Worm (Caenorhabditis elegans) whole organism, young adult: ENCODE measurements around the gene ver-1.

Experiments used
- F57A8.1 ChIP-seq: fragments of 200-800 bp; sonication (Bioruptor generic); optimal IDR thresholded peaks from 2 replicates; lab custom pipeline; 2018; ENCODE audit warnings: mild to moderate bottlenecking, missing genetic modification characterization, moderate library complexity, missing compliant biosample characterization
- Y53G8AR.9 ChIP-seq: fragments of 200-800 bp; sonication (Bioruptor generic); conservative IDR thresholded peaks from 2 replicates; pipeline ENCODE4 v1.3.6; 2022; ENCODE audit warnings: missing genetic modification reagents, missing genetic modification characterization, missing compliant biosample characterization
- Y56A3A.18 ChIP-seq: fragments of 200-800 bp; sonication (Bioruptor generic); IDR thresholded peaks from 2 replicates; pipeline ENCODE4 v1.3.6; 2022; ENCODE audit warnings: missing genetic modification reagents, missing genetic modification characterization, missing compliant biosample characterization
- Y95B8A.8 ChIP-seq: fragments of 200-800 bp; sonication (Bioruptor generic); IDR thresholded peaks from 2 replicates; pipeline ENCODE4 v1.3.6; 2022; ENCODE audit warnings: missing genetic modification reagents, missing genetic modification characterization, missing compliant biosample characterization
- bed-1 ChIP-seq: fragments of 200-800 bp; sonication (Bioruptor generic); IDR thresholded peaks from 2 replicates; pipeline ENCODE4 v1.3.6; 2022; ENCODE audit warnings: missing genetic modification reagents, missing genetic modification characterization, missing compliant biosample characterization
- ekl-4 ChIP-seq: fragments of 200-800 bp; sonication (Bioruptor generic); IDR thresholded peaks from 2 replicates; pipeline ENCODE4 v1.3.6; 2022; ENCODE audit warnings: missing genetic modification reagents, missing genetic modification characterization, missing compliant biosample characterization
- hrde-1 ChIP-seq: sonication (generic microtip); optimal IDR thresholded peaks from 2 replicates; lab custom pipeline; 2016; ENCODE audit warnings: missing genetic modification characterization, mild to moderate bottlenecking, missing compliant biosample characterization, moderate library complexity, missing genotype, missing genetic modification reagents, borderline replicate concordance
- lin-35 ChIP-seq, 3 experiments: fragments of 150-350 bp in 2 of 3; sonication (generic microtip) in 1 of 3; optimal IDR thresholded peaks; 2 replicates each; lab custom pipeline; 2014 to 2018; ENCODE audit warnings: missing biosample characterization in 3 of 3, missing genetic modification characterization in 3 of 3, missing genetic modification reagents in 3 of 3
- nhr-90 ChIP-seq: sonication (generic microtip); optimal IDR thresholded peaks from 2 replicates; lab custom pipeline; 2016; ENCODE audit warnings: missing genotype, mild to moderate bottlenecking, missing genetic modification characterization, missing compliant biosample characterization
- snpc-4 ChIP-seq, 5 experiments: fragments of 150-350 bp in 1 of 5; sonication (generic microtip) in 4 of 5; optimal IDR thresholded peaks; 2 replicates each; lab custom pipeline; 2014 to 2018; ENCODE audit warnings: missing genetic modification characterization in 5 of 5, missing biosample characterization in 3 of 5, antibody characterized with exemption in 2 of 5, mild to moderate bottlenecking in 2 of 5, missing compliant biosample characterization in 2 of 5, missing genotype in 2 of 5, moderate library complexity in 2 of 5, missing genetic modification reagents in 1 of 5
- unc-62 ChIP-seq: fragments of 150-350 bp; optimal IDR thresholded peaks from 2 replicates; lab custom pipeline; 2014; ENCODE audit warnings: missing biosample characterization, missing genetic modification reagents, missing genetic modification characterization
- zim-3 ChIP-seq: sonication (generic microtip); optimal IDR thresholded peaks from 2 replicates; lab custom pipeline; 2017; ENCODE audit warnings: mild to moderate bottlenecking, missing genetic modification characterization, moderate library complexity, missing compliant biosample characterization

DNA sequence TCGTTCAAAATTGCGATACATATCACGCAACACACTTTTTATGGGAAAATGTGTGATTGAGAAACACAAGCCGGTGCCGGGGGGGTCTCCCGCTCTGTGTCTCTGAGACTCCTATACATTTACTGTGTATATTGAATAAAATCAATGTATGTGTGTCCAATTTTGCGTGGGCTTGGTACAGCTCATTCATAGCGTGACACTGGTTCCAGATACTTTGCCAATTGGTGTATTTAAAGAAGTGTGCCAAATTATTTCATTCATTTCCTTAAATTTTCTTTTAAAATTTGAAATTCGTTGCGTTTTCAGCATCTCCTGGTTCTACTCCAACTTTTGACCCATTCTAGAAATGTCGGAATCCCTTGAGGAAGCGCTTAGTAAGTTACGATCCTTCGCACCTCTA is 39.4 kb upstream of the ver-1 start, which contains the start of gene C29F9.5:
- TF ChIP-seq Y95B8A.8 (no peak), ekl-4 (GFP tag; lab: Robert Waterston, UW) (no peak), Y56A3A.18 (GFP tag; lab: Robert Waterston, UW) (no peak), unc-62 (GFP tag; lab: Kevin White, UChicago) (no peak), hrde-1 (tag; lab: Kevin White, UChicago) (no peak), snpc-4 (GFP tag; optimal IDR thresholded peaks at IDR 0.05; lab: Kevin White, UChicago) (no peak), snpc-4 (tag; optimal IDR thresholded peaks at IDR 0.05; lab: Kevin White, UChicago) (no peak), zim-3 (tag; lab: Kevin White, UChicago) (no peak), F57A8.1 (GFP tag; lab: Kevin White, UChicago) (no peak), nhr-90 (no peak), lin-35 (GFP tag; optimal IDR thresholded peaks at IDR 0.05; lab: Kevin White, UChicago) (no peak), bed-1 (GFP tag; lab: Robert Waterston, UW) (no peak), Y53G8AR.9 (GFP tag; lab: Robert Waterston, UW) (no peak)
